Worm (Caenorhabditis elegans): ENCODE data around the gene T03F7.7.
A peak's percentile ranks its signal among the peaks of the same experiment; 100 is the strongest.

T03F7.7 gene

DNA sequence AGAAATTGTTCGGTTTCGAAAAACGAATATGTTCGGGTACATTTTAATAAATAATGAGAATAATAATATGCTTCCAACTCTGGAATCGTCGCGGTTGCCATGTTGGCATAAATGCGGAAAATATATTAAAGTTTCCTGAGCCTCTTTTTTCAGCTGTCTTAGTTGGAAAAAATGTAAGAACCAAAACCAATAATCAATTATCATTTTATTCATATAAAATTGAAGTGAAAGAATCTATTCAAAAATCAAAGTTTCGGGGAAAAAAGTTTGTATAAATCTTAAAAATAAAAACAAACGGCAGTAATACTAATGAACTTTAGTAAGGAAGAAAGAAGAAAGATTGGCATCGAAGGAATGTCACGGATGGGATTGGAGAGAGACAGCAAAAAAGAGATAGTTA is 6.3 kb upstream of the T03F7.7 start, which contains the start of gene srh-45:
Gene srh-45, minus strand, starts transcription at position 101 of the 400 bp plus-strand sequence.
- TF ChIP-seq ceh-14 (tag; optimal IDR thresholded peaks at IDR 0.05) (no peak), hlh-6 (tag; optimal IDR thresholded peaks at IDR 0.05) (no peak), gmeb-2 (tag; optimal IDR thresholded peaks at IDR 0.05) (no peak), Y22D7AL.16 (tag; optimal IDR thresholded peaks at IDR 0.05) (no peak), T23F11.4 (GFP tag; optimal IDR thresholded peaks at IDR 0.05) (no peak), ceh-19 (GFP tag; optimal IDR thresholded peaks at IDR 0.05) (no peak), pax-1 (tag; optimal IDR thresholded peaks at IDR 0.05) (no peak), C08G9.2 (tag; optimal IDR thresholded peaks at IDR 0.05) (no peak), sox-2 (GFP tag; IDR thresholded peaks at IDR 0.05) (no peak), hlh-8 (tag; optimal IDR thresholded peaks at IDR 0.05) (no peak), unc-3 (GFP tag; conservative IDR thresholded peaks at IDR 0.05) (no peak), unc-3 (tag; optimal IDR thresholded peaks at IDR 0.05) (no peak), tbx-7 (tag; optimal IDR thresholded peaks at IDR 0.05) (no peak), nhr-232 (tag; optimal IDR thresholded peaks at IDR 0.05) (no peak), ceh-24 (tag; optimal IDR thresholded peaks at IDR 0.05) (no peak), ceh-22 (tag; optimal IDR thresholded peaks at IDR 0.05) (no peak), ttx-3 (tag; optimal IDR thresholded peaks at IDR 0.05) (no peak), ceh-34 (tag; optimal IDR thresholded peaks at IDR 0.05) (no peak), ahr-1 (tag; optimal IDR thresholded peaks at IDR 0.05) (no peak), hlh-30 (tag; optimal IDR thresholded peaks at IDR 0.05; ENCODE audit: insufficient read depth) (no peak)

DNA sequence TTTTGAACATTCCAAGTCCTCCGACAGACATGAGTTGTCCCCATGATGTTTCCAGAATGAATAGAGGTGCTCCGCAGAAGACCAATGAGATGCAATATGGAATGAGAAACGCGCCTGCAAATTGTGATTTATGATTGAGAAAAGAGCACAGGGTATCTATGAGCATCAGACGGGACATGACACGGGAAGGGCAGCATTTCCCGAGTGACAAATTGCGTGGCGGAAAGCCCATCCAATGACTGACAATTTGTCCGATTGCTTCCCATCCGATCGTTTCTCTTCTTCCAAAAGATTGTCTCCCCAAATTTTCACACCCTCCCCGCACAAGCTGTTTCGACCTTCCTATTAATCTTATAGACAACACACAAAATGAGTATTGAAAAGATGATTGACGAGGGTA is 3.4 kb upstream of the T03F7.7 start:
- TF ChIP-seq elt-2 (tag; optimal IDR thresholded peaks at IDR 0.05): no peak
- TF ChIP-seq ref-2 (tag; optimal IDR thresholded peaks at IDR 0.05): no peak
- TF ChIP-seq rnt-1 (tag; optimal IDR thresholded peaks at IDR 0.05): peak; percentile 75
- TF ChIP-seq fkh-6 (tag; optimal IDR thresholded peaks at IDR 0.05): no peak
- peak; percentile 6 for TF ChIP-seq nfya-1 (tag; optimal IDR thresholded peaks at IDR 0.05)
- no peak for TF ChIP-seq ahr-1 (tag; optimal IDR thresholded peaks at IDR 0.05)
- TF ChIP-seq unc-3 (GFP tag; conservative IDR thresholded peaks at IDR 0.05): no peak
- TF ChIP-seq unc-3 (tag; optimal IDR thresholded peaks at IDR 0.05): no peak
- peak; percentile 95 for TF ChIP-seq unc-55 (GFP tag; optimal IDR thresholded peaks at IDR 0.05)
- TF ChIP-seq ceh-18 (tag; optimal IDR thresholded peaks at IDR 0.05): peak; percentile 83
- TF ChIP-seq ceh-6 (GFP tag; optimal IDR thresholded peaks at IDR 0.05): no peak
- TF ChIP-seq fkh-10 (GFP tag; optimal IDR thresholded peaks at IDR 0.05): no peak
- no peak for TF ChIP-seq che-1 (tag; optimal IDR thresholded peaks at IDR 0.05)

DNA sequence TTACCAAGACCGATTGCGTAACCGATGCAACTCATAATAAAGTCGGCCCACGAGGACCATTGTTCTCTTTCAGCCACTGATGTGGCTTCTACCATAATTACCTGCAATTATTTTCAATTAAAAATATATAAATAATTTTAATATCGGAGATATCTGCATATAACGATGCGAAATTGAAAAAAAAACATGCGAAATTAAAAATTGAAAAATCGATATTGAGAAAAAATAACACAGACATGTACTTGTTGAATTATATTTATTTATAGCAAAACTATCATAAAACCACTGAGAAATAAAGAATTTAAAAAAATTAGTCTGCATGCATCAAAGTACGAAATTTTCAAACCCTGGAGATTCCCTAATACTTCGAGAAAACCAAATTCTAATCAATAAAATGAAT is 2.9 kb upstream of the T03F7.7 start, which contains the start of gene snf-11:
Gene snf-11, minus strand, starts transcription at position 101 of the 400 bp plus-strand sequence.
- TF ChIP-seq hlh-8 (tag; optimal IDR thresholded peaks at IDR 0.05): no peak
- no peak for TF ChIP-seq hlh-13 (GFP tag; optimal IDR thresholded peaks at IDR 0.05)
- no peak for TF ChIP-seq che-1 (tag; optimal IDR thresholded peaks at IDR 0.05)
- TF ChIP-seq madf-2 (tag; optimal IDR thresholded peaks at IDR 0.05): no peak
- TF ChIP-seq pha-4 (tag; optimal IDR thresholded peaks at IDR 0.05): no peak
- TF ChIP-seq gmeb-2 (tag; optimal IDR thresholded peaks at IDR 0.05): no peak
- TF ChIP-seq Y22D7AL.16 (tag; optimal IDR thresholded peaks at IDR 0.05): no peak
- TF ChIP-seq ahr-1 (tag; optimal IDR thresholded peaks at IDR 0.05): no peak
- no peak for TF ChIP-seq hlh-15 (tag; optimal IDR thresholded peaks at IDR 0.05)

DNA sequence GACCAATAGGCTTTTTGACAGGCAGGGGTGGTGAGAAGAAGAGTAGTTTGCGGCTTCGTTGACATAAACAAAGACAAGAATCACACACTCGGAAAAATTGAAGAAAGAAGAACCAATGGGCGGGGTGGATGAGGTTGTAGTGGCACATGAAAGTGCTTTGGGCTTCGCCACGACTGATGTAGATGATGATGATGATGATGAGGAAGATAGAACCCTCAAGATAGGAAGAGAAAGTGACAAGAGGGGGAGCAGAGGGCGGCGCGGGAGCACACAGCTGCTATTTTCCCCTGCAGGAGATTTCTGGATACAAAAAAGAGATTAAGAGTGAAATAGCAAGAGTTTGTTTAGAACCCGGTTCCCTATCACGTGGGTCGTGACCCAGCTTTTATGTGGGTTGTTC is 2.3 kb upstream of the T03F7.7 start:
- TF ChIP-seq pros-1 (tag; optimal IDR thresholded peaks at IDR 0.05): no peak
- peak; percentile 19 for TF ChIP-seq pat-9 (tag; optimal IDR thresholded peaks at IDR 0.05)
- no peak for TF ChIP-seq nhr-11 (tag; optimal IDR thresholded peaks at IDR 0.05)
- peak; percentile 59 for TF ChIP-seq nfya-1 (tag; optimal IDR thresholded peaks at IDR 0.05)
- TF ChIP-seq hlh-6 (tag; optimal IDR thresholded peaks at IDR 0.05): peak; percentile 15
- TF ChIP-seq hlh-13 (GFP tag; optimal IDR thresholded peaks at IDR 0.05): no peak
- peak; percentile 66 for TF ChIP-seq rnt-1 (tag; optimal IDR thresholded peaks at IDR 0.05)
- no peak for TF ChIP-seq che-1 (tag; optimal IDR thresholded peaks at IDR 0.05)
- TF ChIP-seq nhr-232 (tag; optimal IDR thresholded peaks at IDR 0.05): no peak
- peak; percentile 55 for TF ChIP-seq unc-55 (GFP tag; optimal IDR thresholded peaks at IDR 0.05)
- TF ChIP-seq pax-1 (tag; optimal IDR thresholded peaks at IDR 0.05): no peak
- peak; percentile 85 for TF ChIP-seq ceh-18 (tag; optimal IDR thresholded peaks at IDR 0.05)
- peak; percentile 6 for TF ChIP-seq ceh-34 (tag; optimal IDR thresholded peaks at IDR 0.05)
- no peak for TF ChIP-seq Y22D7AL.16 (tag; optimal IDR thresholded peaks at IDR 0.05)

Measured in whole organism, late embryonic.